Fruit fly (Drosophila melanogaster) whole organism, adult: ENCODE data around the gene Kaz-m1.

ENCODE experiments used
- CG7045 ChIP-seq: fragments of 200-800 bp; sonication (Bioruptor generic); optimal IDR thresholded peaks from 2 replicates; lab custom pipeline; 2017; ENCODE audit warnings: missing biosample characterization, mild to moderate bottlenecking, missing genetic modification characterization
- CG7101 ChIP-seq: fragments of 200-800 bp; sonication (Bioruptor generic); optimal IDR thresholded peaks from 2 replicates; lab custom pipeline; 2018; ENCODE audit warnings: missing biosample characterization, mild to moderate bottlenecking, missing genetic modification characterization, moderate library complexity
- Mnt ChIP-seq: fragments of 200-800 bp; sonication (Bioruptor generic); optimal IDR thresholded peaks from 2 replicates; lab custom pipeline; 2016; ENCODE audit warnings: missing biosample characterization, mild to moderate bottlenecking, missing genetic modification characterization
- ovo ChIP-seq: fragments of 200-800 bp; sonication (Bioruptor generic); optimal IDR thresholded peaks from 2 replicates; lab custom pipeline; 2016; ENCODE audit warnings: missing biosample characterization, missing genetic modification characterization

DNA sequence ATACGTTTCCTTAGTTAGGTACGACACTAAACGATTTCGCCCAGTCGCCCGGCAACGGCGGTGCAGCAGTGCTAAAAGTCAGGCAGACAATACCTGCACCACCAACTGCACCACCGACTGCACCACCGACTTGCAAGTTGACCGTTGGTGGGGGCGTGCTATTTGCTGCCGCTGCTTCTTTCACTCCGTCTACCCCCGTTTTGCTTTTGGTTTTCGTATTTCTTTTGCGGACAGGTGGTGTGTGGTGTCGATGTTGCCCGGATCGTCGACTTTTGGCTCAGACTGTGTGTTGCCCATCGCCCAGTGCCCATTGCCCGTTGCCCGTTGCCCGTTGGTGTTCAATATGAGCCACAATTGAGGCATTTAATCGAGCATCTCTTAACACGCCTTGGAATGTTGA lies 50.2 kb downstream of the Kaz-m1 start:
- TF ChIP-seq ovo (GFP tag; lab: Kevin White, UChicago) (no peak), CG7101 (no peak), CG7045 (no peak), Mnt (GFP tag; lab: Kevin White, UChicago) (no peak)
